Fruit fly (Drosophila melanogaster): ENCODE measurements around the gene CG12213.
A peak's percentile ranks its signal among the peaks of the same experiment; 100 is the strongest.

Gene CG12213

dm6 chr3R:12010202-12010824 lies 42.8 kb upstream of the CG12213 start, which contains the start of the genes KLHL18 and GCC185 (continued):
- peak; percentile 55 for TF ChIP-seq Blimp-1 (GFP tag; optimal IDR thresholded peaks at IDR 0.05)
- TF ChIP-seq nmo (GFP tag; optimal IDR thresholded peaks at IDR 0.05), result peak; percentile 91
- TF ChIP-seq prd (optimal IDR thresholded peaks at IDR 0.05), result no peak
- TF ChIP-seq prd (GFP tag; IDR thresholded peaks at IDR 0.05), result peak; percentile 89
- TF ChIP-seq YL-1 (GFP tag; optimal IDR thresholded peaks at IDR 0.05), result peak; percentile 62
- TF ChIP-seq Gug (GFP tag; IDR thresholded peaks at IDR 0.05), result peak; percentile 58; the same call in 3 of the 4 replicates
- peak; percentile 89 for TF ChIP-seq slbo (GFP tag; IDR thresholded peaks at IDR 0.05)
- peak; percentile 56 for TF ChIP-seq CG2129 (GFP tag; IDR thresholded peaks at IDR 0.05; ENCODE audit: partially characterized antibody)
- peak; percentile 72 for TF ChIP-seq CG18262 (tag; optimal IDR thresholded peaks at IDR 0.05)
- TF ChIP-seq ems (GFP tag; optimal IDR thresholded peaks at IDR 0.05), result peak; percentile 52
- peak; percentile 52 for TF ChIP-seq scrt (GFP tag; optimal IDR thresholded peaks at IDR 0.05)
- TF ChIP-seq chinmo (GFP tag; IDR thresholded peaks at IDR 0.05; ENCODE audit: partially characterized antibody), result 0 out of 4 replicates have a peak, but pooled peaks have one; percentile 44
- TF ChIP-seq Camta (GFP tag; optimal IDR thresholded peaks at IDR 0.05), result peak; percentile 61
- peak; percentile 45 for TF ChIP-seq D19B (GFP tag; optimal IDR thresholded peaks at IDR 0.05)
- peak; percentile 74 for TF ChIP-seq CG3995 (GFP tag; optimal IDR thresholded peaks at IDR 0.05)
- no peak for TF ChIP-seq CG14050 (GFP tag; IDR thresholded peaks at IDR 0.05)
- TF ChIP-seq Chrac-16 (GFP tag; optimal IDR thresholded peaks at IDR 0.05), result peak; percentile 82
- TF ChIP-seq bowl (GFP tag; IDR thresholded peaks at IDR 0.05), result no peak
- peak; percentile 58; the same call in 1 of the 2 replicates for TF ChIP-seq CG8765 (GFP tag; IDR thresholded peaks at IDR 0.05)
- TF ChIP-seq Hsf (GFP tag; optimal IDR thresholded peaks at IDR 0.05), result peak; percentile 74
- peak; percentile 51 for TF ChIP-seq CG5245 (GFP tag; optimal IDR thresholded peaks at IDR 0.05)
- TF ChIP-seq CG1647 (GFP tag; optimal IDR thresholded peaks at IDR 0.05), result peak; percentile 66
- TF ChIP-seq wdn (GFP tag; IDR thresholded peaks at IDR 0.05), result peak; percentile 48; the same call in 1 of the 2 replicates
- TF ChIP-seq tin (GFP tag; optimal IDR thresholded peaks at IDR 0.05), result peak; percentile 83
- TF ChIP-seq row (GFP tag; IDR thresholded peaks at IDR 0.05), result peak; percentile 98
- TF ChIP-seq CG15514 (GFP tag; optimal IDR thresholded peaks at IDR 0.05), result peak; percentile 80
- TF ChIP-seq CG8281 (tag; optimal IDR thresholded peaks at IDR 0.05), result peak; percentile 35
- TF ChIP-seq klu (GFP tag; IDR thresholded peaks at IDR 0.05), result peak; percentile 76; the same call in 1 of the 2 replicates
- TF ChIP-seq CG10209 (GFP tag; optimal IDR thresholded peaks at IDR 0.05), result no peak
- no peak for TF ChIP-seq CG10431 (GFP tag; optimal IDR thresholded peaks at IDR 0.05)
- no peak for TF ChIP-seq CG10565 (GFP tag; optimal IDR thresholded peaks at IDR 0.05)
- TF ChIP-seq CG15073 (GFP tag; optimal IDR thresholded peaks at IDR 0.05), result peak; percentile 17
- no peak for TF ChIP-seq Dfd (GFP tag; optimal IDR thresholded peaks at IDR 0.05)
- TF ChIP-seq luna (GFP tag; optimal IDR thresholded peaks at IDR 0.05), result no peak
- no peak for TF ChIP-seq wek (GFP tag; optimal IDR thresholded peaks at IDR 0.05)
- no peak for TF ChIP-seq odd (GFP tag; optimal IDR thresholded peaks at IDR 0.05)
- TF ChIP-seq Sry-δ (GFP tag; optimal IDR thresholded peaks at IDR 0.05), result peak; percentile 92
- peak; percentile 42 for TF ChIP-seq pzg (GFP tag; optimal IDR thresholded peaks at IDR 0.05)
- no peak for TF ChIP-seq org-1 (GFP tag; optimal IDR thresholded peaks at IDR 0.05)
- TF ChIP-seq fd3F (GFP tag; optimal IDR thresholded peaks at IDR 0.05), result peak; percentile 62
- TF ChIP-seq bbx (GFP tag; IDR thresholded peaks at IDR 0.05; ENCODE audit: partially characterized antibody), result peak; percentile 62
- peak; percentile 3 for TF ChIP-seq slp2 (GFP tag; optimal IDR thresholded peaks at IDR 0.05)
- TF ChIP-seq CG7556 (GFP tag; optimal IDR thresholded peaks at IDR 0.05), result no peak
- TF ChIP-seq CG32772 (GFP tag; IDR thresholded peaks at IDR 0.05), result peak; percentile 79
- TF ChIP-seq fd96Cb (tag; optimal IDR thresholded peaks at IDR 0.05), result peak; percentile 79
- peak; percentile 66; the same call in 2 of the 3 replicates for TF ChIP-seq CG11093 (GFP tag; IDR thresholded peaks at IDR 0.05)
- TF ChIP-seq CG12769 (tag; optimal IDR thresholded peaks at IDR 0.05), result no peak
- no peak for TF ChIP-seq cg (GFP tag; optimal IDR thresholded peaks at IDR 0.05)
- no peak for TF ChIP-seq CrebB (tag; optimal IDR thresholded peaks at IDR 0.05)
- peak; percentile 85 for TF ChIP-seq mam (GFP tag; optimal IDR thresholded peaks at IDR 0.05)
